Fruit fly (Drosophila melanogaster): ENCODE results near the gene CG4565.

The CG4565 gene

dm6 chr3R:10884031-10884677, 31.6 kb downstream of the CG4565 start (continued):
- no peak for TF ChIP-seq CG15073 (GFP tag; optimal IDR thresholded peaks at IDR 0.05)
- TF ChIP-seq HLH54F (GFP tag; optimal IDR thresholded peaks at IDR 0.05) = no peak
- TF ChIP-seq CG13296 (GFP tag; optimal IDR thresholded peaks at IDR 0.05) = peak; percentile 87
- peak; percentile 25 for TF ChIP-seq gro (GFP tag; optimal IDR thresholded peaks at IDR 0.05)
- TF ChIP-seq unc-4 (GFP tag; IDR thresholded peaks at IDR 0.05; ENCODE audit: partially characterized antibody) = no peak
- TF ChIP-seq D19B (GFP tag; optimal IDR thresholded peaks at IDR 0.05) = peak; percentile 98
- peak; percentile 74 for TF ChIP-seq CG5180 (GFP tag; optimal IDR thresholded peaks at IDR 0.05)
- no peak for TF ChIP-seq CG34376 (GFP tag; optimal IDR thresholded peaks at IDR 0.05)
- TF ChIP-seq CG30431 (GFP tag; optimal IDR thresholded peaks at IDR 0.05) = no peak
- TF ChIP-seq CG30020 (tag; optimal IDR thresholded peaks at IDR 0.05) = peak; percentile 0
- TF ChIP-seq CG16813 (GFP tag; IDR thresholded peaks at IDR 0.05; ENCODE audit: partially characterized antibody) = no peak
- no peak for TF ChIP-seq slp2 (GFP tag; optimal IDR thresholded peaks at IDR 0.05)
- peak; percentile 89 for TF ChIP-seq Ptx1 (GFP tag; IDR thresholded peaks at IDR 0.05)
- TF ChIP-seq CG2712 (tag; optimal IDR thresholded peaks at IDR 0.05) = peak; percentile 78
- TF ChIP-seq CG2129 (GFP tag; IDR thresholded peaks at IDR 0.05; ENCODE audit: partially characterized antibody) = no peak
- TF ChIP-seq prd (optimal IDR thresholded peaks at IDR 0.05) = no peak
- TF ChIP-seq prd (GFP tag; IDR thresholded peaks at IDR 0.05) = peak; percentile 88
- no peak for TF ChIP-seq zf30C (GFP tag; optimal IDR thresholded peaks at IDR 0.05)
- TF ChIP-seq en (GFP tag; optimal IDR thresholded peaks at IDR 0.05) = no peak
- TF ChIP-seq NC2β (GFP tag; optimal IDR thresholded peaks at IDR 0.05) = no peak
- no peak for TF ChIP-seq CG12744 (GFP tag; optimal IDR thresholded peaks at IDR 0.05)
- peak; percentile 33 for TF ChIP-seq Ssrp (tag; optimal IDR thresholded peaks at IDR 0.05)
- no peak for TF ChIP-seq CG15479 (GFP tag; optimal IDR thresholded peaks at IDR 0.05)
- peak; percentile 51 for TF ChIP-seq sd (tag; optimal IDR thresholded peaks at IDR 0.05)
- TF ChIP-seq Trl (optimal IDR thresholded peaks at IDR 0.05) = no peak
- no peak for TF ChIP-seq Trl (GFP tag; optimal IDR thresholded peaks at IDR 0.05)
- TF ChIP-seq CG3995 (GFP tag; optimal IDR thresholded peaks at IDR 0.05) = peak; percentile 24
- TF ChIP-seq ato (GFP tag; IDR thresholded peaks at IDR 0.05; ENCODE audit: partially characterized antibody) = no peak
- TF ChIP-seq stwl (tag; optimal IDR thresholded peaks at IDR 0.05) = no peak
- TF ChIP-seq CG8281 (tag; optimal IDR thresholded peaks at IDR 0.05) = peak; percentile 54
- TF ChIP-seq CG17328 (GFP tag; IDR thresholded peaks at IDR 0.05) = peak; percentile 52
- peak; percentile 82 for TF ChIP-seq abd-A (tag; optimal IDR thresholded peaks at IDR 0.05)
- TF ChIP-seq Tbp (GFP tag; optimal IDR thresholded peaks at IDR 0.05) = no peak
- peak; percentile 66 for TF ChIP-seq CG17829 (tag; optimal IDR thresholded peaks at IDR 0.05)
- no peak for TF ChIP-seq Sry-δ (GFP tag; optimal IDR thresholded peaks at IDR 0.05)
- no peak for TF ChIP-seq Chrac-16 (GFP tag; optimal IDR thresholded peaks at IDR 0.05)
- peak; percentile 62 for TF ChIP-seq CG30403 (GFP tag; optimal IDR thresholded peaks at IDR 0.05)
- TF ChIP-seq bab2 (GFP tag; optimal IDR thresholded peaks at IDR 0.05) = peak; percentile 19
- TF ChIP-seq salm (tag; optimal IDR thresholded peaks at IDR 0.05) = peak; percentile 61
- no peak for TF ChIP-seq her (GFP tag; optimal IDR thresholded peaks at IDR 0.05)
- peak; percentile 26; the same call in 1 of the 2 replicates for TF ChIP-seq Dref (GFP tag; IDR thresholded peaks at IDR 0.05)
- peak; percentile 14 for TF ChIP-seq org-1 (GFP tag; optimal IDR thresholded peaks at IDR 0.05)
- TF ChIP-seq maf-S (GFP tag; optimal IDR thresholded peaks at IDR 0.05) = no peak
- peak; percentile 44; the same call in 1 of the 2 replicates for TF ChIP-seq Lim3 (GFP tag; IDR thresholded peaks at IDR 0.05)
- peak; percentile 27 for TF ChIP-seq Hr3 (GFP tag; optimal IDR thresholded peaks at IDR 0.05)
- no peak for TF ChIP-seq h (optimal IDR thresholded peaks at IDR 0.05)
- peak; percentile 53; the same call in 1 of the 3 replicates for TF ChIP-seq CG2889 (GFP tag; IDR thresholded peaks at IDR 0.05)
- no peak for TF ChIP-seq Elba2 (GFP tag; optimal IDR thresholded peaks at IDR 0.05)
- TF ChIP-seq CG12219 (GFP tag; optimal IDR thresholded peaks at IDR 0.05) = peak; percentile 51
- TF ChIP-seq CG1233 (GFP tag; optimal IDR thresholded peaks at IDR 0.05) = peak; percentile 69
- peak; percentile 2 for TF ChIP-seq Six4 (GFP tag; optimal IDR thresholded peaks at IDR 0.05)

Data from whole organism, embryonic.